Worm (Caenorhabditis elegans): Measurements from ENCODE around the gene C14B9.3.
A peak's percentile ranks its signal among the peaks of the same experiment; 100 is the strongest.

ce11 chrIII:8155166-8155565, 46.6 kb downstream of the C14B9.3 start, which contains the start of gene D2007.1:
- TF ChIP-seq unc-62 (GFP tag; optimal IDR thresholded peaks at IDR 0.05) (no peak), elt-3 (tag; optimal IDR thresholded peaks at IDR 0.05) (no peak), egl-27 (tag; optimal IDR thresholded peaks at IDR 0.05) (no peak), lsy-2 (tag; optimal IDR thresholded peaks at IDR 0.05) (peak in 1 of 2 experiments; percentile 1), lin-39 (tag; optimal IDR thresholded peaks at IDR 0.05) (no peak), ceh-82 (tag; optimal IDR thresholded peaks at IDR 0.05) (no peak), blmp-1 (tag; optimal IDR thresholded peaks at IDR 0.05; ENCODE audit: insufficient read depth) (no peak), nhr-11 (tag; optimal IDR thresholded peaks at IDR 0.05) (no peak), Y55F3AM.14 (GFP tag; optimal IDR thresholded peaks at IDR 0.05) (no peak), ztf-11 (tag; optimal IDR thresholded peaks at IDR 0.05) (no peak), nhr-77 (tag; optimal IDR thresholded peaks at IDR 0.05) (no peak), F13H6.1 (tag; optimal IDR thresholded peaks at IDR 0.05) (no peak), R02D3.7 (tag; optimal IDR thresholded peaks at IDR 0.05) (no peak)
